Worm (Caenorhabditis elegans) whole organism, midembryonic: ENCODE results near the gene ras-2.

ENCODE experiments used
- T22C8.4 ChIP-seq: fragments of 200-800 bp; sonication (Bioruptor generic); IDR thresholded peaks from 2 replicates; pipeline ENCODE4 v1.3.6; 2022; ENCODE audit warnings: missing genetic modification characterization, missing compliant biosample characterization
- klf-2 ChIP-seq: fragments of 200-800 bp; sonication (Bioruptor generic); conservative IDR thresholded peaks from 2 replicates; pipeline ENCODE4 v1.3.6; 2022; ENCODE audit warnings: missing genetic modification reagents, missing genetic modification characterization, missing compliant biosample characterization
- med-1 ChIP-seq: sonication (generic microtip); optimal IDR thresholded peaks from 2 replicates; lab custom pipeline; 2017; ENCODE audit warnings: missing genetic modification characterization, mild to moderate bottlenecking, missing compliant biosample characterization, antibody characterized with exemption, missing genetic modification reagents; ENCODE audit not compliant: insufficient read depth
- ref-1 ChIP-seq: fragments of 200-800 bp; sonication (Bioruptor generic); conservative IDR thresholded peaks from 2 replicates; pipeline ENCODE4 v1.3.6; 2022; ENCODE audit warnings: missing genetic modification reagents, missing genetic modification characterization, missing compliant biosample characterization
- tab-1 ChIP-seq: fragments of 200-800 bp; sonication (Bioruptor generic); IDR thresholded peaks from 2 replicates; pipeline ENCODE4 v1.3.6; 2022; ENCODE audit warnings: missing genetic modification characterization, missing compliant biosample characterization
- ztf-23 ChIP-seq: fragments of 200-800 bp; sonication (Bioruptor generic); IDR thresholded peaks from 2 replicates; pipeline ENCODE4 v1.3.6; 2022; ENCODE audit warnings: missing genetic modification reagents, missing genetic modification characterization, missing compliant biosample characterization
- ztf-29 ChIP-seq: fragments of 200-800 bp; sonication (Bioruptor generic); IDR thresholded peaks from 2 replicates; pipeline ENCODE4 v1.3.6; 2022; ENCODE audit warnings: missing genetic modification reagents, missing genetic modification characterization, missing compliant biosample characterization

ce11 chrIII:4721750-4722149 is 18.1 kb downstream of the ras-2 start, which contains the start of gene acy-1:
- TF ChIP-seq klf-2 (GFP tag; lab: Robert Waterston, UW) = no peak
- TF ChIP-seq med-1 (GFP tag; lab: Kevin White, UChicago) = no peak
- no peak for TF ChIP-seq T22C8.4
- TF ChIP-seq tab-1 = no peak
- TF ChIP-seq ztf-29 (GFP tag; lab: Robert Waterston, UW) = no peak
- TF ChIP-seq ztf-23 = no peak
- TF ChIP-seq ref-1 = no peak
